Worm (Caenorhabditis elegans) whole organism, L2 larva: Measurements from ENCODE around the gene F43C11.3.

Source experiments
- ama-1 ChIP-seq: fragments of 150-350 bp; optimal IDR thresholded peaks from 2 replicates; lab custom pipeline; 2018; ENCODE audit warnings: inconsistent platforms
- unc-55 ChIP-seq: fragments of 150-350 bp; sonication (generic microtip); optimal IDR thresholded peaks from 3 replicates; lab custom pipeline; 2014; ENCODE audit warnings: missing biosample characterization, missing genetic modification reagents, missing genetic modification characterization

DNA sequence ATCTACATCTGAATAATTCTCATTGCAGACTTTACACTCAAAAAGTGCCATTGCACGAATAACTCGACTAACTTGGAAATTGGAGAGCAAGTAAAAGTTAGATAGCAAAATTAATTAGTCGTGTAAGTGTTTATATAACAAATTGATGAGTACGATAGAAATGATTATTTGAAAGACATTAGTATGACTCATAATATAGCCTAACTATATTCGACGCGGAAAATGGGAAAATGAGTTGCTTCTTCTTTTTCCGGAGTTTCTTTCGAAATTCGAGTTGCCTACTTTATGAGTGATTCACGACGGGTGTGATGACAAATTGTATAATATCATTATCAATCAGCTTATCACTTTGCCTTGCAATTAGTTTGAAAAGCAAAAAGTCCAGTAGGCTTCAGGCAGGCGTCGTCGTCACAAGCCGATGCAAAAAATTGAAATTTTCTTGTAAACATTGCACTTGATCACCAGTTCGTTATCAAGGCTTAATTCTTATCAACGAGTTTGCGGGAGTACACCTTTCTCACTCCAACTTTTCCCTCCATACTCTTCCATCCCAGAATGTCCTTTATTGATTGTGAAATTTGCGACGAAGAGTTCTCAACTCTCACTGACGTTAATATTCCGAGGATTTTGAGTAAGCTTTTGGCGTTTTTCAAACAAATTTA lies 30.1 kb upstream of the F43C11.3 start, which contains the start of the genes ZK1240.6 and ZK1240.2:
- TF ChIP-seq unc-55 (GFP tag; lab: Kevin White, UChicago) (no peak), ama-1 (lab: Kevin White, UChicago) (no peak)
